Worm (Caenorhabditis elegans): ENCODE data around the gene lron-7.

The lron-7 gene

DNA sequence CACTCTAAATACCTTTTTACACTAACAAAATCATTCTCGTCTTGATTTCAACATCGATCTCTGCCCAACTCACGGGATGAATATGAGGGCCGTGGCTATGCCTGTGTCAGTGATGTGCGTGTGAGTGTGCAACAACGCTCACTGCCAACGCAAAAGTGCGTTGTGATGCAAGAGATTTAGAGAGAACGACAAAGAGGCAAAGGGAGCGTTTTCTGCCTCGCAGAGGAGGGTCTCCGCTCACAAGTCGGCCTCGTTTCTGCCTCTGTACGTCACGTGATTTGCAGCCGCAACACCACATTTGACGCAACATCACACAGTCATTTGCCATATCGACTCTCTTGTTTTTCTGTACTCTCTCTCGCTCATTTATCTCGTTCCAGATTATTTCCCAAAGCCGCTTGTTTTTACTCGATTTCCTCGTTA, 42.4 kb downstream of the lron-7 start, which contains the start of gene epg-7:
TSS of gene epg-7 (plus strand) at position 413 of the 423 bp plus-strand sequence.
- TF ChIP-seq tlp-1 (tag; optimal IDR thresholded peaks at IDR 0.05) (no peak), nhr-90 (tag; optimal IDR thresholded peaks at IDR 0.05; ENCODE audit: poor library complexity) (peak; percentile 95), fos-1 (tag; optimal IDR thresholded peaks at IDR 0.05) (peak; percentile 86), snpc-4 (tag; optimal IDR thresholded peaks at IDR 0.05) (peak; percentile 65), mdl-1 (tag; optimal IDR thresholded peaks at IDR 0.05) (peak; percentile 93 to 98), lin-15B (tag; optimal IDR thresholded peaks at IDR 0.05) (peak; percentile 64), ama-1 (optimal IDR thresholded peaks at IDR 0.05) (peak; percentile 80), mab-9 (GFP tag; IDR thresholded peaks at IDR 0.05) (peak; percentile 88), nhr-20 (tag; optimal IDR thresholded peaks at IDR 0.05) (peak; percentile 98), egl-27 (tag; optimal IDR thresholded peaks at IDR 0.05) (peak; percentile 42 to 46), unc-30 (tag; optimal IDR thresholded peaks at IDR 0.05) (no peak), mef-2 (tag; optimal IDR thresholded peaks at IDR 0.05) (peak; percentile 73), lsy-2 (tag; optimal IDR thresholded peaks at IDR 0.05) (peak; percentile 89 to 93), skn-1 (tag; optimal IDR thresholded peaks at IDR 0.05) (peak; percentile 50), aha-1 (tag; optimal IDR thresholded peaks at IDR 0.05) (peak; percentile 63), mep-1 (tag; optimal IDR thresholded peaks at IDR 0.05) (peak; percentile 95), ceh-8 (GFP tag; optimal IDR thresholded peaks at IDR 0.05) (peak; percentile 95), nhr-76 (tag; optimal IDR thresholded peaks at IDR 0.05) (no peak), xbp-1 (tag; optimal IDR thresholded peaks at IDR 0.05) (peak; percentile 98), rnt-1 (tag; optimal IDR thresholded peaks at IDR 0.05) (peak; percentile 94), lir-3 (tag; optimal IDR thresholded peaks at IDR 0.05; ENCODE audit: poor library complexity) (peak; percentile 80), dpl-1 (GFP tag; optimal IDR thresholded peaks at IDR 0.05) (peak; percentile 65 to 76 (median 71)), lin-13 (GFP tag; optimal IDR thresholded peaks at IDR 0.05) (peak; percentile 94), C16A3.4 (tag; optimal IDR thresholded peaks at IDR 0.05) (peak; percentile 93), nhr-77 (tag; optimal IDR thresholded peaks at IDR 0.05) (peak; percentile 94), fkh-10 (GFP tag; optimal IDR thresholded peaks at IDR 0.05) (peak; percentile 88), dsc-1 (tag; optimal IDR thresholded peaks at IDR 0.05) (peak; percentile 99), ceh-88 (GFP tag; IDR thresholded peaks at IDR 0.05) (peak; percentile 87), ztf-4 (tag; optimal IDR thresholded peaks at IDR 0.05) (peak; percentile 96), nhr-85 (tag) (peak; percentile 99), lin-14 (GFP tag; optimal IDR thresholded peaks at IDR 0.05) (peak; percentile 99), fkh-8 (tag; optimal IDR thresholded peaks at IDR 0.05) (peak; percentile 98), irx-1 (tag; optimal IDR thresholded peaks at IDR 0.05) (peak; percentile 95), nhr-84 (tag; optimal IDR thresholded peaks at IDR 0.05) (no peak), alr-1 (tag; optimal IDR thresholded peaks at IDR 0.05; ENCODE audit: borderline replicate concordance) (no peak), sup-37 (GFP tag; optimal IDR thresholded peaks at IDR 0.05) (peak; percentile 88), nhr-47 (tag; optimal IDR thresholded peaks at IDR 0.05) (peak; percentile 97), unc-98 (GFP tag; IDR thresholded peaks at IDR 0.05) (peak; percentile 31; the same call in 1 of the 2 replicates), ceh-90 (tag; optimal IDR thresholded peaks at IDR 0.05) (no peak), grh-1 (GFP tag; IDR thresholded peaks at IDR 0.05) (peak; percentile 89), nhr-11 (tag; optimal IDR thresholded peaks at IDR 0.05) (peak; percentile 71), efl-3 (GFP tag; optimal IDR thresholded peaks at IDR 0.05) (peak; percentile 4), F16B12.6 (tag; optimal IDR thresholded peaks at IDR 0.05) (peak; percentile 94), pqm-1 (tag; optimal IDR thresholded peaks at IDR 0.05) (no peak), pax-3 (tag; optimal IDR thresholded peaks at IDR 0.05) (peak; percentile 83), ztf-11 (tag; optimal IDR thresholded peaks at IDR 0.05) (peak in 1 of 2 experiments; percentile 89), lin-35 (GFP tag; optimal IDR thresholded peaks at IDR 0.05) (peak; percentile 84 to 90), nhr-71 (tag; optimal IDR thresholded peaks at IDR 0.05) (peak; percentile 99), hlh-17 (GFP tag; optimal IDR thresholded peaks at IDR 0.05; ENCODE audit: borderline replicate concordance) (no peak), zip-4 (GFP tag; optimal IDR thresholded peaks at IDR 0.05) (peak; percentile 84), ceh-63 (GFP tag; optimal IDR thresholded peaks at IDR 0.05) (no peak), swsn-7 (tag; optimal IDR thresholded peaks at IDR 0.05) (peak; percentile 98), snu-23 (GFP tag; optimal IDR thresholded peaks at IDR 0.05) (peak; percentile 99)
